Fruit fly (Drosophila melanogaster): Measurements from ENCODE around the gene Atpalpha.

DNA sequence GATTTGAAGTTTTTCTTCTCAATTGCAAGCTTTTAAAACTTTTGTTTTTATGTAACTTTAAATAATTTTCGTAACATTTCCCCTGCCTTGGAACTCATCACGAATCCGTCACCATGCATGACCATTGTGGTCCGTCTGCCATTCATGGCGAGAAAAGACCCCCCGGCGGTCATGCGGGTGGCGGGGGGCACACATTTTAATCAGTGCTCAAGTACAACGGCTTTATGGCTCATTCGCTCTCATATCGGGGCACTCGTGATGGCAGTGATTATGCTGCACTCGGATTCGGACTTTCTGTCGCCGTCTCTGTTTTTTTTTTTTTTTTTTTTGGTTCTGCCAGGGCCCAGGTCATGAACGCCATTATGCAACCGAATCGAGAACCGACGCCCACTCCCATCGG, 6.0 kb downstream of the Atpalpha start:
- TF ChIP-seq pad (GFP tag; optimal IDR thresholded peaks at IDR 0.05) (no peak), CG7045 (GFP tag; optimal IDR thresholded peaks at IDR 0.05) (no peak), kay (GFP tag; ENCODE audit: borderline replicate concordance) (no peak), bab1 (GFP tag; optimal IDR thresholded peaks at IDR 0.05) (no peak), Crg-1 (GFP tag; optimal IDR thresholded peaks at IDR 0.05) (no peak)
